Fruit fly (Drosophila melanogaster) whole organism, prepupa: ENCODE results near the gene CG43845.

Experiments used
- CG10669 ChIP-seq: fragments of 200-800 bp; sonication (Bioruptor generic); optimal IDR thresholded peaks from 3 replicates; lab custom pipeline; 2018; ENCODE audit warnings: missing biosample characterization, mild to moderate bottlenecking, missing genetic modification characterization, moderate library complexity
- CG11902 ChIP-seq: fragments of 200-800 bp; sonication (Bioruptor generic); optimal IDR thresholded peaks from 3 replicates; lab custom pipeline; 2016; ENCODE audit warnings: missing biosample characterization, missing genetic modification characterization
- CG15336 ChIP-seq: fragments of 200-800 bp; sonication (Bioruptor generic); IDR thresholded peaks from 2 replicates; pipeline ENCODE4 v1.3.6; 2022; ENCODE audit warnings: missing biosample characterization, missing genetic modification characterization
- CG6854 ChIP-seq: fragments of 200-800 bp; sonication (Bioruptor generic); optimal IDR thresholded peaks from 2 replicates; lab custom pipeline; 2017; ENCODE audit warnings: missing biosample characterization, mild to moderate bottlenecking, missing genetic modification characterization
- Eip78C ChIP-seq: fragments of 200-800 bp; sonication (Bioruptor generic); peaks from one replicate; lab custom pipeline; 2016; ENCODE audit warnings: missing biosample characterization, missing genetic modification characterization
- Eip93F ChIP-seq: fragments of 200-800 bp; sonication (Bioruptor generic); optimal IDR thresholded peaks from 2 replicates; lab custom pipeline; 2016; ENCODE audit warnings: missing biosample characterization, mild to moderate bottlenecking, missing genetic modification characterization
- Met ChIP-seq: fragments of 200-800 bp; sonication (Bioruptor generic); optimal IDR thresholded peaks from 3 replicates; lab custom pipeline; 2016; ENCODE audit warnings: missing biosample characterization, missing genetic modification characterization
- Smox ChIP-seq: fragments of 200-800 bp; sonication (Bioruptor generic); optimal IDR thresholded peaks from 3 replicates; lab custom pipeline; 2016; ENCODE audit warnings: missing biosample characterization, missing genetic modification characterization
- esn ChIP-seq: fragments of 200-800 bp; sonication (Bioruptor generic); optimal IDR thresholded peaks from 2 replicates; lab custom pipeline; 2016; ENCODE audit warnings: missing biosample characterization, mild to moderate bottlenecking, missing genetic modification characterization, moderate library complexity
- fd85E ChIP-seq: fragments of 200-800 bp; sonication (Bioruptor generic); optimal IDR thresholded peaks from 3 replicates; lab custom pipeline; 2016; ENCODE audit warnings: missing biosample characterization, missing genetic modification characterization
- fkh ChIP-seq: fragments of 200-800 bp; sonication (Bioruptor generic); optimal IDR thresholded peaks from 3 replicates; lab custom pipeline; 2017; ENCODE audit warnings: missing biosample characterization, mild to moderate bottlenecking, missing genetic modification characterization, moderate library complexity
- ss ChIP-seq, 2 experiments: fragments of 200-800 bp; sonication (Bioruptor generic); optimal IDR thresholded peaks; 2 replicates in 1 of 2; 3 replicates in 1 of 2; lab custom pipeline; 2017 to 2018; ENCODE audit warnings: mild to moderate bottlenecking in 2 of 2, missing biosample characterization in 2 of 2, missing genetic modification characterization in 2 of 2, moderate library complexity in 1 of 2

DNA sequence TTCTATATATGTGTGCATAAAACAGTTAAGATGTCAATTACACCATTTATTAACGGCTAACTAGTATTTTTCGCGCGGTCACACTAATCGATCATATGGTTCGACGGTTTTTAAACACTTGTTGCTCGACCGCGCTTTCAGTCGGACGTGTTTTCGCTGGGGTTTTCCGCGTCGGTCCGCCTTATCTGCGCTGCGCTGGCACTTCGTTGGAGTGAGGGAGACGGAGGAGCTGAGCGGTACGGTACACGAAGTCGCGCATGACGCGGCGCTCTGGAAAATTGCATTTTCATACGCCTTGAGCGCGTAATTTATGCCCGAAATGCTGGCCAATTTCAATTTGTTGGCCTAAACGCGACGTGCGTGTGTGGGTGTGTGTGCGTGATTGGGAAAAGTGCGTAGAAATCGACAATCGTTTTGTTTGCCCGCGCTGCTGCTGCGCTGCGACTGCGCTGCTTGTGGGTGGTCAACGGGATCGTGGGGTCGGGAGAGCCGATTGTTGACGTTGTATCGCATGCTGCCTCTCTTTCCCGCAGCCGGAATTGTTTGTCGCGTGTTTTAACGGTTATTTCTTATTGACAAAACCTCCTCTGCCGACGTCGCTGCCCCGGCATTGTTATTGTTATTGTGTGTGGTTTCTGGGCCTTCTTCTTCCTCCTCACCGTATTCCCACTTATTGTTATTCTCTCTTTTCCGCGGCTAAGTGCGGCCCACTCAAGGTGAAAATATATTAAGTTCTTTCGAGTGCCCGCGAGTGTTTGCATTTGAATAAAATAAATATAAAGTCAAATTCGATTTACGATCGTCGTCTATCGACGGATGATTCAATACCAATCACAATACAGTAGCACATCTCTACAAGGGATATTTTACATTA lies 5.7 kb downstream of the CG43845 start, which contains the start of gene Itpr:
- TF ChIP-seq CG11902: no peak
- peak; percentile 45 for TF ChIP-seq CG6854
- TF ChIP-seq ss (GFP tag; optimal IDR thresholded peaks at IDR 0.05; lab: Kevin White, UChicago): peak; percentile 28 to 54
- no peak for TF ChIP-seq Met
- TF ChIP-seq Eip93F: no peak
- TF ChIP-seq fd85E (GFP tag; lab: Kevin White, UChicago): no peak
- TF ChIP-seq CG10669 (GFP tag; lab: Kevin White, UChicago): no peak
- peak; percentile 58 for TF ChIP-seq Eip78C (GFP tag; lab: Kevin White, UChicago)
- peak; percentile 97 for TF ChIP-seq fkh
- no peak for TF ChIP-seq CG15336
- no peak for TF ChIP-seq esn (GFP tag; lab: Kevin White, UChicago)
- no peak for TF ChIP-seq Smox (GFP tag; lab: Kevin White, UChicago)
